Worm (Caenorhabditis elegans) whole organism, L4 larva: ENCODE measurements around the gene clec-214.

Experiments
- F49E8.2 ChIP-seq: sonication (generic microtip); optimal IDR thresholded peaks from 2 replicates; lab custom pipeline; 2016; ENCODE audit warnings: missing compliant biosample characterization, mild to moderate bottlenecking, missing genetic modification characterization, borderline replicate concordance
- dpl-1 ChIP-seq: fragments of 150-350 bp; optimal IDR thresholded peaks from 2 replicates; lab custom pipeline; 2014; ENCODE audit warnings: missing biosample characterization, missing genetic modification reagents, missing genetic modification characterization
- nhr-77 ChIP-seq: fragments of 150-350 bp; optimal IDR thresholded peaks from 2 replicates; lab custom pipeline; 2014; ENCODE audit warnings: missing biosample characterization, missing genetic modification characterization

- TF ChIP-seq nhr-77 (no peak), dpl-1 (no peak), F49E8.2 (tag; lab: Kevin White, UChicago) (no peak)
Measured at ce11 chrV:7622011-7622465, 11.9 kb downstream of the clec-214 start, which contains the start of gene C50E3.12.
